Worm (Caenorhabditis elegans): Measurements from ENCODE around the gene Y43F8B.18.
A peak's percentile ranks its signal among the peaks of the same experiment; 100 is the strongest.

- TF ChIP-seq nhr-77 (tag; optimal IDR thresholded peaks at IDR 0.05) (no peak), R02D3.7 (tag; optimal IDR thresholded peaks at IDR 0.05) (no peak), hmg-1.1 (GFP tag; IDR thresholded peaks at IDR 0.05) (no peak), ztf-11 (tag; optimal IDR thresholded peaks at IDR 0.05) (no peak), zag-1 (tag; optimal IDR thresholded peaks at IDR 0.05) (no peak), jun-1 (tag; optimal IDR thresholded peaks at IDR 0.05) (no peak), unc-62 (GFP tag; optimal IDR thresholded peaks at IDR 0.05 in 1 of 2) (no peak), unc-62 (tag; optimal IDR thresholded peaks at IDR 0.05) (no peak), nhr-28 (tag; optimal IDR thresholded peaks at IDR 0.05) (no peak), unc-39 (tag; optimal IDR thresholded peaks at IDR 0.05) (no peak), dmd-8 (GFP tag; IDR thresholded peaks at IDR 0.05) (peak; percentile 82; the same call in 1 of the 2 replicates)
Measured at ce11 chrV:19520130-19520529, 34.3 kb downstream of the Y43F8B.18 start.

Measured in whole organism, L4 larva.